Fruit fly (Drosophila melanogaster) whole organism, embryonic: ENCODE results near the gene CG45105.

Experiments
- Abd-B ChIP-seq: fragments of 200-800 bp; sonication (Bioruptor generic); optimal IDR thresholded peaks from 2 replicates; lab custom pipeline; 2018; ENCODE audit warnings: missing biosample characterization, mild to moderate bottlenecking, missing genetic modification characterization, moderate library complexity
- CG10543 ChIP-seq: fragments of 200-800 bp; sonication (Bioruptor generic); optimal IDR thresholded peaks from 3 replicates; lab custom pipeline; 2017; ENCODE audit warnings: missing biosample characterization, mild to moderate bottlenecking, missing genetic modification characterization, moderate library complexity
- CG15011 ChIP-seq: fragments of 200-800 bp; sonication (Bioruptor generic); optimal IDR thresholded peaks from 3 replicates; lab custom pipeline; 2018; ENCODE audit warnings: missing biosample characterization, mild to moderate bottlenecking, missing genetic modification characterization
- CG1832 ChIP-seq: fragments of 200-800 bp; sonication (Bioruptor generic); optimal IDR thresholded peaks from 2 replicates; lab custom pipeline; 2017; ENCODE audit warnings: missing biosample characterization, mild to moderate bottlenecking, missing genetic modification characterization, inconsistent platforms
- CG2202 ChIP-seq: fragments of 200-800 bp; sonication (Bioruptor generic); optimal IDR thresholded peaks from 2 replicates; lab custom pipeline; 2018; ENCODE audit warnings: missing biosample characterization, mild to moderate bottlenecking, missing genetic modification characterization
- CG31441 ChIP-seq: fragments of 200-800 bp; sonication (Bioruptor generic); IDR thresholded peaks from 2 replicates; pipeline ENCODE4 v1.3.6; 2022; ENCODE audit warnings: missing biosample characterization, missing genetic modification characterization
- NFAT ChIP-seq: fragments of 200-800 bp; sonication (Bioruptor generic); IDR thresholded peaks from 2 replicates; pipeline ENCODE4 v1.3.6; 2022; ENCODE audit warnings: missing biosample characterization, missing genetic modification characterization
- fd64A ChIP-seq: fragments of 200-800 bp; sonication (Bioruptor generic); optimal IDR thresholded peaks from 3 replicates; lab custom pipeline; 2018; ENCODE audit warnings: missing biosample characterization, mild to moderate bottlenecking, missing genetic modification characterization

DNA sequence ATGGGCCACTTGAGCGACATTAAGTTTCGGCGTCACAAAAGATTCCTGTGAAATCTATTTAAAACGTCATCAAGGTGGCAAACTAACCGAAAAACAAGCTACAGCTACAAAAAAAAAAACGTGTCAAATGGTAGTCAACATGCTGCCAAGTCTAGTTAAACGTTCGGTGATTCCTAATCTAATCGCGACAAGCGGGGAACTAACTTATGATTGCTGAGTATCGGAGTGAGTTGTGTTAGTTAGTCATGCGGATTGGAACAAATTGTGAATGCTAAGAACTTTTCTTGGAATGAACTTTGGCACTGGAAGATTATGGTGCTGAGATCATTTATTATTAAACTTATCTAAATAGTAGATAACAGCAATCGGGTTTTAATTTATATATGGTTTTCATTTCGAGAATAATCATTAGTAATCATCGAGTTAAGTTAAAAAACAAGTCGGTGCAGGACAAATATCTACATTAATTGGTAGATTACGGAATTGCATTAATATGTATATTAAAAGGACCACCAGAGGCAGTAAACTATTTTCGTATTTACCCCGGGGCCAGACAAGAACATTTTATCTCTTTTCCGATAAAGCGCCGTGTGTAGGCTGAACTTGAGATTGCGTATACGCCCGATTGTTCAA, 26.5 kb downstream of the CG45105 start:
- TF ChIP-seq CG2202 (no peak), CG10543 (no peak), CG31441 (GFP tag; lab: Robert Waterston, UW) (no peak), CG15011 (GFP tag; lab: Kevin White, UChicago) (no peak), Abd-B (no peak), CG1832 (no peak), NFAT (GFP tag; lab: Robert Waterston, UW) (no peak), fd64A (no peak)
